Fruit fly (Drosophila melanogaster) whole organism, embryonic: ENCODE measurements around the gene CG46430.
A peak's percentile ranks its signal among the peaks of the same experiment; 100 is the strongest.

Experiments used
- B-H1 ChIP-seq: fragments of 200-800 bp; sonication (Bioruptor generic); IDR thresholded peaks from 3 replicates; pipeline ENCODE4 v1.3.6; 2022; ENCODE audit warnings: missing biosample characterization, missing genetic modification characterization
- CG1024 ChIP-seq: fragments of 200-800 bp; sonication (Bioruptor generic); IDR thresholded peaks from 2 replicates; pipeline ENCODE4 v1.3.6; 2022; ENCODE audit warnings: missing biosample characterization, missing genetic modification characterization
- CG11093 ChIP-seq: fragments of 200-800 bp; sonication (Bioruptor generic); IDR thresholded peaks from 3 replicates; pipeline ENCODE4 v1.3.6; 2022; ENCODE audit warnings: missing biosample characterization, missing genetic modification characterization
- CG11504 ChIP-seq: fragments of 200-800 bp; sonication (Bioruptor generic); optimal IDR thresholded peaks from 3 replicates; lab custom pipeline; 2019; ENCODE audit warnings: missing biosample characterization, mild to moderate bottlenecking, missing genetic modification characterization, moderate library complexity
- CG1233 ChIP-seq: fragments of 200-800 bp; sonication (Bioruptor generic); optimal IDR thresholded peaks from 4 replicates; lab custom pipeline; 2018; ENCODE audit warnings: missing biosample characterization, mild to moderate bottlenecking, missing genetic modification characterization
- CG12391 ChIP-seq: fragments of 200-800 bp; sonication (Bioruptor generic); optimal IDR thresholded peaks from 3 replicates; lab custom pipeline; 2018; ENCODE audit warnings: missing biosample characterization, mild to moderate bottlenecking, missing genetic modification characterization, moderate library complexity
- CG15601 ChIP-seq: fragments of 200-800 bp; sonication (Bioruptor generic); optimal IDR thresholded peaks from 3 replicates; lab custom pipeline; 2019; ENCODE audit warnings: missing biosample characterization, mild to moderate bottlenecking, missing genetic modification characterization, moderate library complexity
- CG15696 ChIP-seq: fragments of 200-800 bp; sonication (Bioruptor generic); optimal IDR thresholded peaks from 2 replicates; lab custom pipeline; 2019; ENCODE audit warnings: missing biosample characterization, mild to moderate bottlenecking, missing genetic modification characterization, moderate library complexity
- CG17912 ChIP-seq: fragments of 200-800 bp; sonication (Bioruptor generic); optimal IDR thresholded peaks from 2 replicates; lab custom pipeline; 2018; ENCODE audit warnings: missing biosample characterization, mild to moderate bottlenecking, missing genetic modification characterization
- CG18262 ChIP-seq: fragments of 200-800 bp; optimal IDR thresholded peaks from 3 replicates; lab custom pipeline; 2019; ENCODE audit warnings: missing biosample characterization, mild to moderate bottlenecking, missing genetic modification characterization, moderate library complexity
- CG1832 ChIP-seq: fragments of 200-800 bp; sonication (Bioruptor generic); optimal IDR thresholded peaks from 2 replicates; lab custom pipeline; 2017; ENCODE audit warnings: missing biosample characterization, mild to moderate bottlenecking, missing genetic modification characterization, inconsistent platforms
- CG18619 ChIP-seq: fragments of 200-800 bp; sonication (Bioruptor generic); optimal IDR thresholded peaks from 3 replicates; lab custom pipeline; 2017; ENCODE audit warnings: missing biosample characterization, mild to moderate bottlenecking, missing genetic modification characterization
- CG2116 ChIP-seq: fragments of 200-800 bp; sonication (Bioruptor generic); optimal IDR thresholded peaks from 3 replicates; lab custom pipeline; 2018; ENCODE audit warnings: missing biosample characterization, mild to moderate bottlenecking, missing genetic modification characterization
- CG2712 ChIP-seq: fragments of 200-800 bp; optimal IDR thresholded peaks from 3 replicates; lab custom pipeline; 2019; ENCODE audit warnings: missing biosample characterization, mild to moderate bottlenecking, missing genetic modification characterization, moderate library complexity
- CG3726 ChIP-seq: fragments of 200-800 bp; sonication (Bioruptor generic); IDR thresholded peaks from 3 replicates; pipeline ENCODE4, ENCODE4 v1.3.6; 2022; ENCODE audit warnings: missing biosample characterization, missing genetic modification characterization
- CG4854 ChIP-seq: fragments of 200-800 bp; sonication (Bioruptor generic); optimal IDR thresholded peaks from 2 replicates; lab custom pipeline; 2016; ENCODE audit warnings: missing biosample characterization, missing genetic modification characterization, inconsistent platforms
- CG8944 ChIP-seq: fragments of 200-800 bp; sonication (Bioruptor generic); optimal IDR thresholded peaks from 3 replicates; lab custom pipeline; 2016; ENCODE audit warnings: missing biosample characterization, missing genetic modification characterization
- CoRest ChIP-seq: fragments of 200-800 bp; sonication (Bioruptor generic); optimal IDR thresholded peaks from 3 replicates; lab custom pipeline; 2018; ENCODE audit warnings: missing biosample characterization, mild to moderate bottlenecking, missing genetic modification characterization, moderate library complexity
- Dfd ChIP-seq, 2 experiments: fragments of >200 bp; optimal IDR thresholded peaks; 2 replicates each; lab custom pipeline; 2017; ENCODE audit warnings: missing biosample characterization in 2 of 2, missing genetic modification characterization in 2 of 2
- HLHmδ ChIP-seq: fragments of 200-800 bp; sonication (Bioruptor generic); optimal IDR thresholded peaks from 2 replicates; lab custom pipeline; 2018; ENCODE audit warnings: missing biosample characterization, mild to moderate bottlenecking, missing genetic modification characterization, moderate library complexity
- Med ChIP-seq: fragments of 200-800 bp; sonication (Bioruptor generic); peaks from one replicate; lab custom pipeline; 2016; ENCODE audit warnings: missing biosample characterization, missing genetic modification characterization, mild to moderate bottlenecking, inconsistent platforms, moderate library complexity
- Meics ChIP-seq: fragments of 200-800 bp; sonication (Bioruptor generic); optimal IDR thresholded peaks from 2 replicates; lab custom pipeline; 2017; ENCODE audit warnings: missing biosample characterization, mild to moderate bottlenecking, missing genetic modification characterization
- ac ChIP-seq: fragments of 200-800 bp; sonication (Bioruptor generic); optimal IDR thresholded peaks from 3 replicates; lab custom pipeline; 2017; ENCODE audit warnings: missing biosample characterization, mild to moderate bottlenecking, missing genetic modification characterization
- ase ChIP-seq: fragments of 200-800 bp; sonication (Bioruptor generic); IDR thresholded peaks from 3 replicates; pipeline ENCODE4 v1.3.6; 2022; ENCODE audit warnings: missing biosample characterization, missing genetic modification characterization
- ash1 ChIP-seq: fragments of 200-800 bp; sonication (Bioruptor generic); optimal IDR thresholded peaks from 2 replicates; lab custom pipeline; 2018; ENCODE audit warnings: missing biosample characterization, mild to moderate bottlenecking, missing genetic modification characterization
- ci ChIP-seq: fragments of 200-800 bp; sonication (Bioruptor generic); IDR thresholded peaks from 3 replicates; pipeline ENCODE4 v1.3.6; 2022; ENCODE audit warnings: missing biosample characterization, missing genetic modification characterization
- en ChIP-seq: fragments of 200-800 bp; sonication (Bioruptor generic); optimal IDR thresholded peaks from 2 replicates; lab custom pipeline; 2016; ENCODE audit warnings: missing biosample characterization, missing genetic modification characterization
- ewg ChIP-seq: fragments of 200-800 bp; sonication (Bioruptor generic); optimal IDR thresholded peaks from 3 replicates; lab custom pipeline; 2017; ENCODE audit warnings: mild to moderate bottlenecking, missing biosample characterization, missing genetic modification reagents, missing genetic modification characterization
- exex ChIP-seq: fragments of 200-800 bp; sonication (Bioruptor generic); optimal IDR thresholded peaks from 4 replicates; lab custom pipeline; 2018; ENCODE audit warnings: missing biosample characterization, mild to moderate bottlenecking, missing genetic modification characterization, moderate library complexity
- fd96Cb ChIP-seq: fragments of 200-800 bp; sonication (Bioruptor generic); optimal IDR thresholded peaks from 2 replicates; lab custom pipeline; 2018; ENCODE audit warnings: missing biosample characterization, mild to moderate bottlenecking, missing genetic modification characterization, moderate library complexity
- gcm ChIP-seq: fragments of 200-800 bp; sonication (Bioruptor generic); optimal IDR thresholded peaks from 2 replicates; lab custom pipeline; 2019; ENCODE audit warnings: missing biosample characterization, mild to moderate bottlenecking, missing genetic modification characterization, moderate library complexity
- grau ChIP-seq: fragments of 200-800 bp; optimal IDR thresholded peaks from 3 replicates; lab custom pipeline; 2019; ENCODE audit warnings: missing biosample characterization, mild to moderate bottlenecking, missing genetic modification characterization, moderate library complexity
- gro ChIP-seq: fragments of 200-800 bp; sonication (Bioruptor generic); optimal IDR thresholded peaks from 2 replicates; lab custom pipeline; 2016; ENCODE audit warnings: missing biosample characterization, missing genetic modification characterization
- gsb-n ChIP-seq: fragments of 200-800 bp; sonication (Bioruptor generic); optimal IDR thresholded peaks from 3 replicates; lab custom pipeline; 2018; ENCODE audit warnings: missing biosample characterization, mild to moderate bottlenecking, missing genetic modification characterization
- nau ChIP-seq: fragments of 200-800 bp; sonication (Bioruptor generic); optimal IDR thresholded peaks from 3 replicates; lab custom pipeline; 2017; ENCODE audit warnings: missing biosample characterization, mild to moderate bottlenecking, missing genetic modification characterization, missing genetic modification reagents
- nerfin-1 ChIP-seq: fragments of 200-800 bp; sonication (Bioruptor generic); optimal IDR thresholded peaks from 3 replicates; lab custom pipeline; 2019; ENCODE audit warnings: missing biosample characterization, mild to moderate bottlenecking, missing genetic modification characterization, moderate library complexity
- pb ChIP-seq: fragments of 200-800 bp; sonication (Bioruptor generic); optimal IDR thresholded peaks from 3 replicates; lab custom pipeline; 2016; ENCODE audit warnings: missing biosample characterization, missing genetic modification characterization
- pho ChIP-seq: fragments of 200-800 bp; sonication (Bioruptor generic); optimal IDR thresholded peaks from 2 replicates; lab custom pipeline; 2016; ENCODE audit warnings: missing biosample characterization, missing genetic modification characterization
- pros ChIP-seq: fragments of 200-800 bp; sonication (Bioruptor generic); optimal IDR thresholded peaks from 3 replicates; lab custom pipeline; 2019; ENCODE audit warnings: missing biosample characterization, mild to moderate bottlenecking, missing genetic modification characterization, moderate library complexity
- psq ChIP-seq: fragments of 200-800 bp; sonication (Bioruptor generic); optimal IDR thresholded peaks from 2 replicates; lab custom pipeline; 2017; ENCODE audit warnings: missing biosample characterization, missing genetic modification characterization
- ranshi ChIP-seq: fragments of 200-800 bp; sonication (Bioruptor generic); IDR thresholded peaks from 2 replicates; pipeline ENCODE4 v1.3.6; 2022; ENCODE audit warnings: missing biosample characterization, missing genetic modification characterization
- scrt ChIP-seq: fragments of 200-800 bp; sonication (Bioruptor generic); optimal IDR thresholded peaks from 2 replicates; lab custom pipeline; 2018; ENCODE audit warnings: missing biosample characterization, mild to moderate bottlenecking, missing genetic modification characterization, moderate library complexity
- sd ChIP-seq: fragments of 200-800 bp; sonication (Bioruptor generic); optimal IDR thresholded peaks from 3 replicates; lab custom pipeline; 2018; ENCODE audit warnings: missing biosample characterization, mild to moderate bottlenecking, missing genetic modification characterization, moderate library complexity
- sens ChIP-seq: fragments of 200-800 bp; sonication (Bioruptor generic); peaks from one replicate; lab custom pipeline; 2016; ENCODE audit warnings: missing biosample characterization, missing genetic modification characterization
- seq ChIP-seq: fragments of 200-800 bp; sonication (Bioruptor generic); IDR thresholded peaks from 2 replicates; pipeline ENCODE4 v1.3.6; 2022; ENCODE audit warnings: missing biosample characterization, missing genetic modification characterization
- tio ChIP-seq: fragments of 200-800 bp; sonication (Bioruptor generic); optimal IDR thresholded peaks from 2 replicates; lab custom pipeline; 2017; ENCODE audit warnings: missing biosample characterization, missing genetic modification characterization, inconsistent platforms

The CG46430 gene

DNA sequence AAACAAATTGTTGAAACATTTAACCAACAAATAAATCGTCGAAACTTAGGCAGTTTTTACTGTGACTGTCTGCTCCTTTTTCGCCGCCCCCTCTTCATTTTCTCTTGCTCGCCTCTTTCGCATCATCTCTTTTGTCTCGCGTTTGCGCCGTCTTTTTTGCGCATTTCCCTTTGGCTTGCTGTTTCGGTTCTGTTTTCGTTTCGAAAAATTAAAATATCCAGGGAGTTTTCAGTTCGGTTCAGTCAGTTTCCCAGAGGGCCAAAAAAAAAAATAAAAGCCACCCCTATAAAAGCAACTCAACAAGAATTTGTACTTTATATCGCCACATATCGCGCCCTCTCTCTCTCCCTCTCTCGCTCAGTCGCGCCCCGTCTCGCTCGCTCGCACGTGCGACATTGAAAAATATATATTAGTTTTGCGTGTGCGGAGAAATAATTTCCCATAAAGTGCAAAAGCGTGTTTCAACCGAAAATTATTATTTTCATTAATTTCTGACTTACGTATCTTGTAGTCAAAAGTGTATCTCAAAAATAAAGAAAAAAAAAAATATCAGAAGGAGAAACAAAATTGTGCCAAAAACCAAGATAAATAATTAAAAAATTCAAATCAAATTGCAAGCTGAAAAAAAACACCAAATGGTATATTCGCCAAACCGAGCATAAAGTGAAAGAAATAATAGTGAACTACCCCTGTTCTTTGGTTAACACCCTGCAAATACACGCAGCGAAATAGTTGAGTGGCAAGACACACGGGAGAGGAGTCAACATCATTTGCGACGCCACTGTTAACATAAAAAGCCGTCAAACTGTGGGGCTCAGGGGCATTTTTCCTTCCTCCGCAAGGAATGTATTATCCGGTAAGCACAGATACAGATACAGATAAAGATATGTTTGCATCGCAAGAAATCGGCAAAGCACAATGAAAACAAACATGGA lies 39.4 kb downstream of the CG46430 start (continued):
- TF ChIP-seq ranshi (GFP tag; lab: Robert Waterston, UW), result no peak
- peak; percentile 20 for TF ChIP-seq Med (GFP tag; lab: Kevin White, UChicago)
- TF ChIP-seq sens (GFP tag; lab: Kevin White, UChicago), result peak; percentile 74
- 0 out of 3 replicates have a peak, but pooled peaks have one; percentile 20 for TF ChIP-seq ci
- peak; percentile 1 for TF ChIP-seq sd
- TF ChIP-seq psq (GFP tag; lab: Kevin White, UChicago), result peak; percentile 76
- TF ChIP-seq pros (GFP tag; lab: Kevin White, UChicago), result peak; percentile 1
- peak; percentile 87 for TF ChIP-seq CG1832 (GFP tag; lab: Kevin White, UChicago)

- TF ChIP-seq CG1832 (GFP tag; lab: Kevin White, UChicago) (no peak), ash1 (GFP tag; lab: Kevin White, UChicago) (peak; percentile 74), ase (GFP tag; lab: Robert Waterston, UW) (0 out of 3 replicates have a peak, but pooled peaks have one; percentile 20), CG2116 (peak; percentile 72), en (GFP tag; lab: Kevin White, UChicago) (peak; percentile 73), ewg (GFP tag; lab: Kevin White, UChicago) (peak; percentile 69), CG18262 (tag; lab: Kevin White, UChicago) (peak; percentile 81), exex (peak; percentile 28), CG2712 (tag; lab: Kevin White, UChicago) (peak; percentile 78), CG4854 (peak; percentile 82), fd96Cb (tag; lab: Kevin White, UChicago) (peak; percentile 73), Meics (GFP tag; lab: Kevin White, UChicago) (peak; percentile 69), sd (peak; percentile 18), nau (GFP tag; lab: Kevin White, UChicago) (peak; percentile 86), pb (peak; percentile 75), CG3726 (GFP tag; lab: Robert Waterston, UW) (peak; percentile 37; the same call in 1 of the 3 replicates), tio (peak; percentile 83), gcm (GFP tag; lab: Kevin White, UChicago) (peak; percentile 96), CG11093 (GFP tag; lab: Robert Waterston, UW) (no peak), CG1024 (GFP tag; lab: Robert Waterston, UW) (peak; percentile 75; the same call in 1 of the 2 replicates), nerfin-1 (tag; lab: Kevin White, UChicago) (peak; percentile 83), CG11504 (tag; lab: Kevin White, UChicago) (peak; percentile 66), CG8944 (GFP tag; lab: Kevin White, UChicago) (peak; percentile 79), CG1233 (peak; percentile 92), pho (GFP tag; lab: Kevin White, UChicago) (peak; percentile 52), gro (peak; percentile 28), CG15696 (tag; lab: Kevin White, UChicago) (peak; percentile 98), CG15601 (tag; lab: Kevin White, UChicago) (peak; percentile 89), gsb-n (tag; lab: Kevin White, UChicago) (peak; percentile 94), CoRest (tag; lab: Kevin White, UChicago) (peak; percentile 70), grau (tag; lab: Kevin White, UChicago) (peak; percentile 34), CG17912 (GFP tag; lab: Kevin White, UChicago) (peak; percentile 76), HLHmδ (GFP tag; lab: Kevin White, UChicago) (peak; percentile 96), CG12391 (tag; lab: Kevin White, UChicago) (peak; percentile 60), CG18619 (GFP tag; lab: Kevin White, UChicago) (peak; percentile 84), B-H1 (GFP tag; lab: Robert Waterston, UW) (peak; percentile 42; the same call in 1 of the 3 replicates), Dfd (GFP tag; optimal IDR thresholded peaks at IDR 0.05; lab: Kevin White, UChicago) (no peak), seq (0 out of 2 replicates have a peak, but pooled peaks have one; percentile 40), scrt (peak; percentile 50), ac (GFP tag; lab: Kevin White, UChicago) (peak; percentile 99)
Measured at dm6 chr3L:10518945-10519344, 40.6 kb downstream of the CG46430 start.
